Worm (Caenorhabditis elegans): Measurements from ENCODE around the gene T21C12.8.

T21C12.8 gene

ce11 chrIII:10600138-10600626 lies 47.4 kb upstream of the T21C12.8 start, which contains the start of gene epg-6 (continued):
- TF ChIP-seq hlh-12 (tag; optimal IDR thresholded peaks at IDR 0.05) (no peak), lin-26 (GFP tag; IDR thresholded peaks at IDR 0.05) (no peak), ceh-91 (GFP tag; IDR thresholded peaks at IDR 0.05) (peak; percentile 84), snpc-1.3 (tag; optimal IDR thresholded peaks at IDR 0.05; ENCODE audit: insufficient read depth) (peak; percentile 58), xnd-1 (tag; optimal IDR thresholded peaks at IDR 0.05) (peak; percentile 94), lin-54 (GFP tag; optimal IDR thresholded peaks at IDR 0.05) (peak; percentile 54), ceh-79 (tag; optimal IDR thresholded peaks at IDR 0.05) (no peak), sdz-38 (tag; optimal IDR thresholded peaks at IDR 0.05) (no peak), atf-7 (tag; optimal IDR thresholded peaks at IDR 0.05) (no peak), cebp-1 (GFP tag; IDR thresholded peaks at IDR 0.05) (no peak), cebp-1 (tag; optimal IDR thresholded peaks at IDR 0.05) (no peak), lsy-27 (tag; optimal IDR thresholded peaks at IDR 0.05; ENCODE audit: borderline replicate concordance, insufficient read depth) (no peak), akir-1 (GFP tag; optimal IDR thresholded peaks at IDR 0.05) (no peak), sptf-2 (GFP tag; optimal IDR thresholded peaks at IDR 0.05) (no peak), nfya-2 (GFP tag; IDR thresholded peaks at IDR 0.05) (no peak), tbp1 (GFP tag; optimal IDR thresholded peaks at IDR 0.05) (peak; percentile 14), B0261.1 (tag; optimal IDR thresholded peaks at IDR 0.05) (no peak), madf-10 (tag; optimal IDR thresholded peaks at IDR 0.05) (no peak), lin-35 (GFP tag; optimal IDR thresholded peaks at IDR 0.05) (no peak), Y56A3A.18 (GFP tag; IDR thresholded peaks at IDR 0.05) (no peak), lir-1 (GFP tag; conservative IDR thresholded peaks at IDR 0.05) (no peak), hmg-20 (GFP tag; IDR thresholded peaks at IDR 0.05) (no peak), hsf-1 (GFP tag; IDR thresholded peaks at IDR 0.05) (0 out of 2 replicates have a peak, but pooled peaks have one; percentile 28), F37B4.10 (GFP tag; IDR thresholded peaks at IDR 0.05) (no peak), somi-1 (GFP tag; optimal IDR thresholded peaks at IDR 0.05) (no peak), B0019.2 (GFP tag; conservative IDR thresholded peaks at IDR 0.05) (no peak), egrh-3 (GFP tag; IDR thresholded peaks at IDR 0.05) (no peak), ets-4 (GFP tag; optimal IDR thresholded peaks at IDR 0.05) (no peak), madf-6 (GFP tag; IDR thresholded peaks at IDR 0.05) (peak; percentile 93), bed-1 (GFP tag; IDR thresholded peaks at IDR 0.05) (no peak), nhr-179 (tag; optimal IDR thresholded peaks at IDR 0.05) (no peak), nfyb-1 (GFP tag; IDR thresholded peaks at IDR 0.05) (no peak), zim-3 (tag; optimal IDR thresholded peaks at IDR 0.05) (no peak), F22D6.2 (tag; optimal IDR thresholded peaks at IDR 0.05) (no peak), zfh-2 (GFP tag; conservative IDR thresholded peaks at IDR 0.05) (no peak), chd-7 (tag; optimal IDR thresholded peaks at IDR 0.05) (no peak), pbrm-1 (GFP tag; IDR thresholded peaks at IDR 0.05) (no peak), bed-2 (GFP tag; IDR thresholded peaks at IDR 0.05) (no peak), fkh-3 (tag; optimal IDR thresholded peaks at IDR 0.05) (no peak), K11D2.4 (GFP tag; IDR thresholded peaks at IDR 0.05) (no peak), F57C9.4 (tag; optimal IDR thresholded peaks at IDR 0.05) (no peak), snpc-1.1 (tag; optimal IDR thresholded peaks at IDR 0.05; ENCODE audit: insufficient read depth) (peak; percentile 17), ceh-58 (GFP tag; IDR thresholded peaks at IDR 0.05) (no peak), ceh-40 (GFP tag; IDR thresholded peaks at IDR 0.05) (no peak), dox-1 (GFP tag; IDR thresholded peaks at IDR 0.05) (no peak), lag-1 (GFP tag; IDR thresholded peaks at IDR 0.05) (no peak), egl-18 (GFP tag; IDR thresholded peaks at IDR 0.05) (no peak), unc-130 (GFP tag; optimal IDR thresholded peaks at IDR 0.05) (peak; percentile 19), C06A6.2 (GFP tag; conservative IDR thresholded peaks at IDR 0.05) (no peak), nhr-27 (tag; optimal IDR thresholded peaks at IDR 0.05) (no peak)

Measured in whole organism, young adult.